Worm (Caenorhabditis elegans): ENCODE data around the gene clec-59.
A peak's percentile ranks its signal among the peaks of the same experiment; 100 is the strongest.

Gene clec-59

ce11 chrII:10446300-10446699 is 32.9 kb downstream of the clec-59 start (continued):
- no peak for TF ChIP-seq mef-2 (tag; optimal IDR thresholded peaks at IDR 0.05)
- no peak for TF ChIP-seq efl-1 (optimal IDR thresholded peaks at IDR 0.05)
- peak in 1 of 2 experiments; percentile 50 for TF ChIP-seq efl-1 (GFP tag; optimal IDR thresholded peaks at IDR 0.05 in 1 of 2)
- TF ChIP-seq elt-3 (tag; optimal IDR thresholded peaks at IDR 0.05): peak in 2 of 6 experiments; percentile 31 to 87
- no peak for TF ChIP-seq snpc-4 (tag; optimal IDR thresholded peaks at IDR 0.05)
- no peak for TF ChIP-seq lin-39 (tag; optimal IDR thresholded peaks at IDR 0.05)
- TF ChIP-seq pag-3 (tag; optimal IDR thresholded peaks at IDR 0.05; ENCODE audit: borderline replicate concordance, insufficient read depth): peak; percentile 0
- TF ChIP-seq ceh-8 (GFP tag; optimal IDR thresholded peaks at IDR 0.05): no peak
- no peak for TF ChIP-seq aly-2 (tag; optimal IDR thresholded peaks at IDR 0.05)
- peak; percentile 51 for TF ChIP-seq rnt-1 (tag; optimal IDR thresholded peaks at IDR 0.05)
- TF ChIP-seq C04F5.9 (tag; optimal IDR thresholded peaks at IDR 0.05): no peak
- TF ChIP-seq nhr-19 (GFP tag; conservative IDR thresholded peaks at IDR 0.05): peak; percentile 85
- TF ChIP-seq blmp-1 (tag; optimal IDR thresholded peaks at IDR 0.05): peak; percentile 92
- peak; percentile 88 for TF ChIP-seq nhr-20 (tag; optimal IDR thresholded peaks at IDR 0.05)
- peak; percentile 72 for TF ChIP-seq lin-14 (GFP tag; optimal IDR thresholded peaks at IDR 0.05)
- TF ChIP-seq dpl-1 (GFP tag; optimal IDR thresholded peaks at IDR 0.05): peak in 2 of 3 experiments; percentile 6 to 42
- TF ChIP-seq skn-1 (tag; optimal IDR thresholded peaks at IDR 0.05): no peak
- TF ChIP-seq C16A3.4 (tag; optimal IDR thresholded peaks at IDR 0.05): peak; percentile 4
- TF ChIP-seq unc-98 (GFP tag; IDR thresholded peaks at IDR 0.05): no peak
- no peak for TF ChIP-seq efl-3 (GFP tag; optimal IDR thresholded peaks at IDR 0.05)
- TF ChIP-seq egl-27 (tag; optimal IDR thresholded peaks at IDR 0.05): no peak
- TF ChIP-seq nhr-11 (tag; optimal IDR thresholded peaks at IDR 0.05): no peak
- TF ChIP-seq tlp-1 (tag; optimal IDR thresholded peaks at IDR 0.05): no peak
- no peak for TF ChIP-seq fkh-10 (GFP tag; optimal IDR thresholded peaks at IDR 0.05)
- TF ChIP-seq lin-35 (GFP tag; optimal IDR thresholded peaks at IDR 0.05): peak; percentile 3 to 77
- peak; percentile 8 for TF ChIP-seq lin-13 (GFP tag; optimal IDR thresholded peaks at IDR 0.05)
- TF ChIP-seq ztf-4 (tag; optimal IDR thresholded peaks at IDR 0.05): peak; percentile 61
- peak; percentile 87 for TF ChIP-seq nhr-85 (tag)
- peak; percentile 12 to 44 for TF ChIP-seq lsy-2 (tag; optimal IDR thresholded peaks at IDR 0.05)
- TF ChIP-seq ces-1 (GFP tag; optimal IDR thresholded peaks at IDR 0.05): no peak
- TF ChIP-seq nhr-47 (tag; optimal IDR thresholded peaks at IDR 0.05): peak; percentile 11
- TF ChIP-seq isw-1 (GFP tag; IDR thresholded peaks at IDR 0.05): no peak
- TF ChIP-seq snu-23 (GFP tag; optimal IDR thresholded peaks at IDR 0.05): peak; percentile 78
- peak; percentile 86 for TF ChIP-seq unc-130 (tag; optimal IDR thresholded peaks at IDR 0.05)
- TF ChIP-seq nhr-12 (tag; optimal IDR thresholded peaks at IDR 0.05): no peak
- TF ChIP-seq hlh-17 (GFP tag; optimal IDR thresholded peaks at IDR 0.05; ENCODE audit: borderline replicate concordance): no peak
- TF ChIP-seq grh-1 (GFP tag; IDR thresholded peaks at IDR 0.05): no peak

ce11 chrII:10445738-10446137 is 33.5 kb downstream of the clec-59 start:
- TF ChIP-seq nhr-28 (tag; optimal IDR thresholded peaks at IDR 0.05): no peak
- peak; percentile 36 for TF ChIP-seq rnt-1 (tag; optimal IDR thresholded peaks at IDR 0.05)
- no peak for TF ChIP-seq zag-1 (tag; optimal IDR thresholded peaks at IDR 0.05)
- no peak for TF ChIP-seq nhr-90 (tag; optimal IDR thresholded peaks at IDR 0.05; ENCODE audit: poor library complexity)
- TF ChIP-seq mdl-1 (tag; optimal IDR thresholded peaks at IDR 0.05): peak in 1 of 2 experiments; percentile 52
- TF ChIP-seq lin-14 (GFP tag; optimal IDR thresholded peaks at IDR 0.05): peak; percentile 73
- TF ChIP-seq zip-4 (GFP tag; optimal IDR thresholded peaks at IDR 0.05): peak; percentile 28
- TF ChIP-seq hpl-2 (GFP tag; optimal IDR thresholded peaks at IDR 0.05): no peak
- peak; percentile 1 to 23 for TF ChIP-seq lin-35 (GFP tag; optimal IDR thresholded peaks at IDR 0.05)
- no peak for TF ChIP-seq ceh-8 (GFP tag; optimal IDR thresholded peaks at IDR 0.05)
- TF ChIP-seq nhr-76 (tag; optimal IDR thresholded peaks at IDR 0.05): no peak
- peak in 2 of 3 experiments; percentile 19 to 32 for TF ChIP-seq dpl-1 (GFP tag; optimal IDR thresholded peaks at IDR 0.05)
- peak; percentile 13 for TF ChIP-seq fkh-8 (tag; optimal IDR thresholded peaks at IDR 0.05)
- TF ChIP-seq nhr-11 (tag; optimal IDR thresholded peaks at IDR 0.05): peak; percentile 34
- TF ChIP-seq mep-1 (tag; optimal IDR thresholded peaks at IDR 0.05): peak; percentile 9
- TF ChIP-seq unc-86 (tag; optimal IDR thresholded peaks at IDR 0.05): no peak
- no peak for TF ChIP-seq fos-1 (tag; optimal IDR thresholded peaks at IDR 0.05)
- TF ChIP-seq egl-27 (tag; optimal IDR thresholded peaks at IDR 0.05): no peak
- peak; percentile 35 for TF ChIP-seq nhr-20 (tag; optimal IDR thresholded peaks at IDR 0.05)
- TF ChIP-seq nhr-84 (tag; optimal IDR thresholded peaks at IDR 0.05): no peak
- no peak for TF ChIP-seq elt-3 (tag; optimal IDR thresholded peaks at IDR 0.05)
- peak in 1 of 2 experiments; percentile 27 for TF ChIP-seq efl-1 (optimal IDR thresholded peaks at IDR 0.05)
- peak in 1 of 2 experiments; percentile 84 for TF ChIP-seq efl-1 (GFP tag; optimal IDR thresholded peaks at IDR 0.05 in 1 of 2)
- TF ChIP-seq ceh-90 (tag; optimal IDR thresholded peaks at IDR 0.05): no peak
- no peak for TF ChIP-seq alr-1 (tag; optimal IDR thresholded peaks at IDR 0.05; ENCODE audit: borderline replicate concordance)
- TF ChIP-seq hlh-4 (tag; optimal IDR thresholded peaks at IDR 0.05): no peak
- no peak for TF ChIP-seq C16A3.4 (tag; optimal IDR thresholded peaks at IDR 0.05)
- TF ChIP-seq grh-1 (GFP tag; IDR thresholded peaks at IDR 0.05): no peak
